Worm (Caenorhabditis elegans) whole organism, mixed stage, embryonic: Measurements from ENCODE around the gene cest-4.
A peak's percentile ranks its signal among the peaks of the same experiment; 100 is the strongest.

ENCODE experiments used
- M03D4.4 ChIP-seq: sonication (generic microtip); optimal IDR thresholded peaks from 2 replicates; lab custom pipeline; 2017; ENCODE audit warnings: mild to moderate bottlenecking, missing genetic modification characterization, missing compliant biosample characterization
- blmp-1 ChIP-seq: fragments of 150-350 bp; optimal IDR thresholded peaks from 2 replicates; lab custom pipeline; 2014; ENCODE audit warnings: missing biosample characterization, missing genetic modification characterization
- ceh-39 ChIP-seq: fragments of 150-350 bp; optimal IDR thresholded peaks from 2 replicates; lab custom pipeline; 2014; ENCODE audit warnings: missing biosample characterization, missing genetic modification characterization
- ces-1 ChIP-seq: fragments of 150-350 bp; optimal IDR thresholded peaks from 2 replicates; lab custom pipeline; 2014; ENCODE audit warnings: missing biosample characterization, missing genetic modification reagents, missing genetic modification characterization
- drap-1 ChIP-seq: fragments of 200-800 bp; sonication (Bioruptor generic); optimal IDR thresholded peaks from 3 replicates; lab custom pipeline; 2018; ENCODE audit warnings: mild to moderate bottlenecking, missing genetic modification characterization, missing compliant biosample characterization
- elt-3 ChIP-seq: fragments of 150-350 bp; optimal IDR thresholded peaks from 2 replicates; lab custom pipeline; 2014; ENCODE audit warnings: missing biosample characterization, missing genetic modification characterization
- lin-13 ChIP-seq: fragments of 150-350 bp; optimal IDR thresholded peaks from 2 replicates; lab custom pipeline; 2014; ENCODE audit warnings: missing biosample characterization, missing genetic modification characterization
- lsy-2 ChIP-seq: fragments of 150-350 bp; optimal IDR thresholded peaks from 2 replicates; lab custom pipeline; 2014; ENCODE audit warnings: missing biosample characterization, missing genetic modification characterization
- mep-1 ChIP-seq: fragments of 150-350 bp; optimal IDR thresholded peaks from 2 replicates; lab custom pipeline; 2017; ENCODE audit warnings: missing biosample characterization, missing genetic modification reagents, missing genetic modification characterization, inconsistent platforms
- nhr-12 ChIP-seq: fragments of 150-350 bp; optimal IDR thresholded peaks from 2 replicates; lab custom pipeline; 2014; ENCODE audit warnings: missing biosample characterization, missing genetic modification characterization
- nhr-28 ChIP-seq: fragments of 150-350 bp; optimal IDR thresholded peaks from 2 replicates; lab custom pipeline; 2014; ENCODE audit warnings: missing biosample characterization, missing genetic modification characterization
- nhr-76 ChIP-seq: sonication (generic microtip); optimal IDR thresholded peaks from 2 replicates; lab custom pipeline; 2017; ENCODE audit warnings: missing biosample characterization, missing genetic modification characterization
- unc-39 ChIP-seq: fragments of 150-350 bp; optimal IDR thresholded peaks from 2 replicates; lab custom pipeline; 2014; ENCODE audit warnings: missing biosample characterization, missing genetic modification characterization
- unc-62 ChIP-seq: fragments of 150-350 bp; optimal IDR thresholded peaks from 2 replicates; lab custom pipeline; 2014; ENCODE audit warnings: missing biosample characterization, missing genetic modification reagents, missing genetic modification characterization

ce11 chrIV:6803805-6804344 lies 1.7 kb upstream of the cest-4 start:
- TF ChIP-seq unc-62 (peak; percentile 61), M03D4.4 (no peak), lsy-2 (tag; lab: Kevin White, UChicago) (no peak), lin-13 (tag; lab: Kevin White, UChicago) (no peak), ces-1 (GFP tag; lab: Kevin White, UChicago) (no peak), unc-39 (tag; lab: Kevin White, UChicago) (no peak), nhr-28 (tag; lab: Kevin White, UChicago) (no peak), mep-1 (no peak), nhr-12 (no peak), drap-1 (GFP tag; lab: Kevin White, UChicago) (no peak), ceh-39 (no peak), nhr-76 (tag; lab: Kevin White, UChicago) (no peak), blmp-1 (tag; lab: Kevin White, UChicago) (no peak), elt-3 (tag; lab: Kevin White, UChicago) (no peak)
